Fruit fly (Drosophila melanogaster) S2 (cell line): Measurements from ENCODE around the gene CG7675.

Source experiments
- CG8478 ChIP-seq: fragments of >200 bp; optimal IDR thresholded peaks from 2 replicates; lab custom pipeline; 2018
- CTCF ChIP-seq, 2 experiments: fragments of >200 bp; optimal IDR thresholded peaks; 2 replicates each; lab custom pipeline; 2018

- no peak for TF ChIP-seq CG8478 (lab: Kevin White, UChicago)
- peak in 1 of 2 experiments; percentile 25 for TF ChIP-seq CTCF (optimal IDR thresholded peaks at IDR 0.05; lab: Kevin White, UChicago)
These were observed 18.1 kb upstream of the CG7675 start, which contains the start of gene Vha100-2 for dm6 chr3R:18398954-18399697.
